Worm (Caenorhabditis elegans): ENCODE results near the gene F19C7.4.

DNA sequence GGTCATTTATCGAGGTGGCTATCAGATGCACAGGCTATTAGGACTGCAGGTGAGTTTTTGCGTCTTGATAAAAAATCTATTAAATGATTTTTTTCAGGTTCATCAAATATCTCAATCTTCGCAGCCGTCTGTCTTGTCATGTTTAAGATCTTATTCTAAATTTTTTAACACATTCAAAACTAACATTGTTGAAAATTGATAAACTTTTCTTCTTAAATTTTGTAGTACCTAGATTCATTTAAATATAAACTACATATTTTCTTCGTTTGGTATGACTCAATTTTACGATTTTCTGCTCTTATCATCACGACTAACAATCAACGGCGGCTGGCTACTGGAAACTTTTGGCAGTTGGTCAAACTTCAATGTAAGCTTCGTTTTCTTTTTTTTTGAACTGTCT, at the start of gene F19C7.4:
- TF ChIP-seq ceh-19 (GFP tag; optimal IDR thresholded peaks at IDR 0.05), result no peak
- TF ChIP-seq K09A11.1 (tag; optimal IDR thresholded peaks at IDR 0.05; ENCODE audit: insufficient read depth), result no peak
- TF ChIP-seq hlh-30 (tag; optimal IDR thresholded peaks at IDR 0.05; ENCODE audit: insufficient read depth), result no peak
- no peak for TF ChIP-seq hlh-6 (tag; optimal IDR thresholded peaks at IDR 0.05)
- no peak for TF ChIP-seq ceh-22 (tag; optimal IDR thresholded peaks at IDR 0.05)
- TF ChIP-seq ztf-16 (tag; optimal IDR thresholded peaks at IDR 0.05), result no peak
- TF ChIP-seq sox-2 (GFP tag; IDR thresholded peaks at IDR 0.05), result no peak
- no peak for TF ChIP-seq rnt-1 (tag; optimal IDR thresholded peaks at IDR 0.05)
- no peak for TF ChIP-seq nhr-11 (tag; optimal IDR thresholded peaks at IDR 0.05)
